Fruit fly (Drosophila melanogaster) whole organism, embryonic: ENCODE measurements around the gene Atx2.
A peak's percentile ranks its signal among the peaks of the same experiment; 100 is the strongest.

Experiments used
- ATbp ChIP-seq: fragments of 200-800 bp; sonication (Bioruptor generic); optimal IDR thresholded peaks from 2 replicates; lab custom pipeline; 2017; ENCODE audit warnings: missing biosample characterization, mild to moderate bottlenecking, missing genetic modification characterization, missing genetic modification reagents
- Atf-2 ChIP-seq: fragments of 200-800 bp; sonication (Bioruptor generic); optimal IDR thresholded peaks from 2 replicates; lab custom pipeline; 2016; ENCODE audit warnings: missing biosample characterization, missing genetic modification characterization
- CG10321 ChIP-seq: fragments of 200-800 bp; sonication (Bioruptor generic); IDR thresholded peaks from 2 replicates; pipeline ENCODE4 v1.3.6; 2022; ENCODE audit warnings: missing biosample characterization, missing genetic modification characterization
- CG10959 ChIP-seq: fragments of 200-800 bp; sonication (Bioruptor generic); IDR thresholded peaks from 2 replicates; pipeline ENCODE4 v1.3.6; 2022; ENCODE audit warnings: missing biosample characterization, missing genetic modification characterization
- CG11456 ChIP-seq: fragments of 200-800 bp; sonication (Bioruptor generic); IDR thresholded peaks from 3 replicates; pipeline ENCODE4 v1.3.6; 2022; ENCODE audit warnings: missing biosample characterization, missing genetic modification characterization
- CG11504 ChIP-seq: fragments of 200-800 bp; sonication (Bioruptor generic); optimal IDR thresholded peaks from 3 replicates; lab custom pipeline; 2019; ENCODE audit warnings: missing biosample characterization, mild to moderate bottlenecking, missing genetic modification characterization, moderate library complexity
- CG12104 ChIP-seq: fragments of 200-800 bp; sonication (Bioruptor generic); optimal IDR thresholded peaks from 3 replicates; lab custom pipeline; 2016; ENCODE audit warnings: missing biosample characterization, missing genetic modification characterization
- CG13287 ChIP-seq: fragments of 200-800 bp; sonication (Bioruptor generic); IDR thresholded peaks from 2 replicates; pipeline ENCODE4 v1.3.6; 2022; ENCODE audit warnings: missing biosample characterization, missing genetic modification characterization; ENCODE audit not compliant: partially characterized antibody
- CG16863 ChIP-seq: fragments of 200-800 bp; sonication (Bioruptor generic); optimal IDR thresholded peaks from 3 replicates; lab custom pipeline; 2016; ENCODE audit warnings: missing biosample characterization, missing genetic modification characterization
- CG2116 ChIP-seq: fragments of 200-800 bp; sonication (Bioruptor generic); optimal IDR thresholded peaks from 3 replicates; lab custom pipeline; 2018; ENCODE audit warnings: missing biosample characterization, mild to moderate bottlenecking, missing genetic modification characterization
- CG2875 ChIP-seq: fragments of 200-800 bp; sonication (Bioruptor generic); optimal IDR thresholded peaks from 2 replicates; lab custom pipeline; 2017; ENCODE audit warnings: missing biosample characterization, mild to moderate bottlenecking, missing genetic modification characterization, missing genetic modification reagents
- CG33557 ChIP-seq: fragments of 200-800 bp; sonication (Bioruptor generic); optimal IDR thresholded peaks from 2 replicates; lab custom pipeline; 2019; ENCODE audit warnings: missing biosample characterization, mild to moderate bottlenecking, missing genetic modification characterization, moderate library complexity
- CG8924 ChIP-seq: fragments of 200-800 bp; optimal IDR thresholded peaks from 3 replicates; lab custom pipeline; 2019; ENCODE audit warnings: missing biosample characterization, mild to moderate bottlenecking, missing genetic modification characterization, moderate library complexity
- CG9609 ChIP-seq: fragments of 200-800 bp; sonication (Bioruptor generic); optimal IDR thresholded peaks from 3 replicates; lab custom pipeline; 2016; ENCODE audit warnings: missing biosample characterization, missing genetic modification characterization
- CG9727 ChIP-seq: fragments of 200-800 bp; sonication (Bioruptor generic); optimal IDR thresholded peaks from 3 replicates; lab custom pipeline; 2017; ENCODE audit warnings: missing biosample characterization, mild to moderate bottlenecking, missing genetic modification characterization
- CHES-1-like ChIP-seq: fragments of 200-800 bp; sonication (Bioruptor generic); optimal IDR thresholded peaks from 2 replicates; lab custom pipeline; 2016; ENCODE audit warnings: missing biosample characterization, missing genetic modification characterization
- Doc2 ChIP-seq: fragments of 200-800 bp; sonication (Bioruptor generic); IDR thresholded peaks from 2 replicates; pipeline ENCODE4 v1.3.6; 2022; ENCODE audit warnings: missing biosample characterization, missing genetic modification characterization
- Drgx ChIP-seq: fragments of 200-800 bp; sonication (Bioruptor generic); IDR thresholded peaks from 2 replicates; pipeline ENCODE4 v1.3.6; 2022; ENCODE audit warnings: missing biosample characterization, missing genetic modification characterization
- GATAe ChIP-seq: fragments of 200-800 bp; sonication (Bioruptor generic); conservative IDR thresholded peaks from 2 replicates; pipeline ENCODE4 v1.3.6; 2022; ENCODE audit warnings: missing biosample characterization, missing genetic modification characterization
- HLH3B ChIP-seq: fragments of 200-800 bp; sonication (Bioruptor generic); IDR thresholded peaks from 2 replicates; pipeline ENCODE4 v1.3.6; 2022; ENCODE audit warnings: missing biosample characterization, missing genetic modification characterization
- HLHmδ ChIP-seq: fragments of 200-800 bp; sonication (Bioruptor generic); optimal IDR thresholded peaks from 2 replicates; lab custom pipeline; 2018; ENCODE audit warnings: missing biosample characterization, mild to moderate bottlenecking, missing genetic modification characterization, moderate library complexity
- Hmr ChIP-seq: fragments of 200-800 bp; sonication (Bioruptor generic); optimal IDR thresholded peaks from 3 replicates; lab custom pipeline; 2017; ENCODE audit warnings: mild to moderate bottlenecking, missing biosample characterization, missing genetic modification reagents, missing genetic modification characterization
- Lpt ChIP-seq: fragments of >200 bp; optimal IDR thresholded peaks from 2 replicates; lab custom pipeline; 2018; ENCODE audit warnings: missing biosample characterization, missing genetic modification characterization
- Meics ChIP-seq: fragments of 200-800 bp; sonication (Bioruptor generic); optimal IDR thresholded peaks from 2 replicates; lab custom pipeline; 2017; ENCODE audit warnings: missing biosample characterization, mild to moderate bottlenecking, missing genetic modification characterization
- Mes4 ChIP-seq: fragments of 200-800 bp; sonication (Bioruptor generic); optimal IDR thresholded peaks from 2 replicates; lab custom pipeline; 2016; ENCODE audit warnings: missing biosample characterization, missing genetic modification characterization
- PHDP ChIP-seq: fragments of 200-800 bp; sonication (Bioruptor generic); optimal IDR thresholded peaks from 3 replicates; lab custom pipeline; 2018; ENCODE audit warnings: missing biosample characterization, mild to moderate bottlenecking, missing genetic modification characterization, moderate library complexity
- Trl ChIP-seq, 3 experiments: fragments of >200 bp in 2 of 3; fragments of 200-800 bp in 1 of 3; sonication (Bioruptor generic) in 1 of 3; optimal IDR thresholded peaks; 2 replicates in 1 of 3; 3 replicates in 2 of 3; lab custom pipeline; 2016 to 2017; ENCODE audit warnings: missing biosample characterization in 1 of 3, missing genetic modification characterization in 1 of 3
- az2 ChIP-seq: fragments of 200-800 bp; sonication (Bioruptor generic); optimal IDR thresholded peaks from 3 replicates; lab custom pipeline; 2016; ENCODE audit warnings: missing biosample characterization, missing genetic modification characterization
- bbx ChIP-seq: fragments of 200-800 bp; sonication (Bioruptor generic); IDR thresholded peaks from 2 replicates; pipeline ENCODE4 v1.3.6; 2022; ENCODE audit warnings: missing biosample characterization, missing genetic modification characterization; ENCODE audit not compliant: partially characterized antibody
- br ChIP-seq: fragments of >200 bp; optimal IDR thresholded peaks from 2 replicates; lab custom pipeline; 2017
- caup ChIP-seq: fragments of 200-800 bp; sonication (Bioruptor generic); optimal IDR thresholded peaks from 3 replicates; lab custom pipeline; 2017; ENCODE audit warnings: missing biosample characterization, mild to moderate bottlenecking, missing genetic modification characterization, moderate library complexity; ENCODE audit not compliant: severe bottlenecking
- crol ChIP-seq: fragments of 200-800 bp; sonication (Bioruptor generic); IDR thresholded peaks from 2 replicates; pipeline ENCODE4 v1.3.6; 2022; ENCODE audit warnings: missing biosample characterization, missing genetic modification characterization
- cwo ChIP-seq: fragments of 200-800 bp; sonication (Bioruptor generic); optimal IDR thresholded peaks from 3 replicates; lab custom pipeline; 2017; ENCODE audit warnings: missing biosample characterization, missing genetic modification characterization, mild to moderate bottlenecking, moderate library complexity, missing genetic modification reagents
- dpn ChIP-seq, 2 experiments: fragments of 200-800 bp; sonication (Bioruptor generic); optimal IDR thresholded peaks; 3 replicates each; lab custom pipeline; 2016; ENCODE audit warnings: missing biosample characterization in 2 of 2, missing genetic modification characterization in 2 of 2
- emc ChIP-seq: fragments of 200-800 bp; sonication (Bioruptor generic); optimal IDR thresholded peaks from 2 replicates; lab custom pipeline; 2016; ENCODE audit warnings: missing biosample characterization, missing genetic modification characterization
- eyg ChIP-seq: fragments of 200-800 bp; sonication (Bioruptor generic); optimal IDR thresholded peaks from 3 replicates; lab custom pipeline; 2016; ENCODE audit warnings: missing biosample characterization, missing genetic modification characterization
- gcm2 ChIP-seq: fragments of 200-800 bp; sonication (Bioruptor generic); optimal IDR thresholded peaks from 2 replicates; lab custom pipeline; 2016; ENCODE audit warnings: missing biosample characterization, missing genetic modification characterization
- grn ChIP-seq: fragments of 200-800 bp; sonication (Bioruptor generic); optimal IDR thresholded peaks from 3 replicates; lab custom pipeline; 2017; ENCODE audit warnings: missing biosample characterization, missing genetic modification characterization
- gro ChIP-seq: fragments of 200-800 bp; sonication (Bioruptor generic); optimal IDR thresholded peaks from 2 replicates; lab custom pipeline; 2016; ENCODE audit warnings: missing biosample characterization, missing genetic modification characterization
- hb ChIP-seq: fragments of 200-800 bp; sonication (Bioruptor generic); IDR thresholded peaks from 3 replicates; pipeline ENCODE4 v1.3.6; 2022; ENCODE audit warnings: missing biosample characterization, missing genetic modification characterization; ENCODE audit not compliant: partially characterized antibody
- her ChIP-seq: fragments of 200-800 bp; sonication (Bioruptor generic); optimal IDR thresholded peaks from 2 replicates; lab custom pipeline; 2016; ENCODE audit warnings: missing biosample characterization, missing genetic modification characterization
- insv ChIP-seq, 2 experiments: fragments of 200-800 bp; sonication (Bioruptor generic); optimal IDR thresholded peaks; 3 replicates each; lab custom pipeline; 2016 to 2018; ENCODE audit warnings: missing biosample characterization in 2 of 2, missing genetic modification characterization in 2 of 2
- kni ChIP-seq: fragments of 200-800 bp; sonication (Bioruptor generic); optimal IDR thresholded peaks from 3 replicates; lab custom pipeline; 2017; ENCODE audit warnings: mild to moderate bottlenecking, missing biosample characterization, missing genetic modification reagents, missing genetic modification characterization
- luna ChIP-seq: fragments of 200-800 bp; sonication (Bioruptor generic); optimal IDR thresholded peaks from 2 replicates; lab custom pipeline; 2016; ENCODE audit warnings: missing biosample characterization, missing genetic modification characterization
- onecut ChIP-seq: fragments of 200-800 bp; sonication (Bioruptor generic); IDR thresholded peaks from 2 replicates; pipeline ENCODE4 v1.3.6; 2022; ENCODE audit warnings: missing biosample characterization, missing genetic modification characterization
- slbo ChIP-seq: fragments of 200-800 bp; sonication (Bioruptor generic); IDR thresholded peaks from 2 replicates; pipeline ENCODE4 v1.3.6; 2022; ENCODE audit warnings: missing biosample characterization, missing genetic modification characterization
- sob ChIP-seq: fragments of 200-800 bp; sonication (Bioruptor generic); IDR thresholded peaks from 2 replicates; pipeline ENCODE4 v1.3.6; 2022; ENCODE audit warnings: missing biosample characterization, missing genetic modification characterization
- sqz ChIP-seq: fragments of 200-800 bp; sonication (Bioruptor generic); optimal IDR thresholded peaks from 3 replicates; lab custom pipeline; 2018; ENCODE audit warnings: missing biosample characterization, mild to moderate bottlenecking, missing genetic modification characterization
- tll ChIP-seq, 2 experiments: fragments of 200-800 bp in 1 of 2; fragments of >200 bp in 1 of 2; sonication (Bioruptor generic) in 1 of 2; optimal IDR thresholded peaks; 2 replicates each; lab custom pipeline; 2017 to 2019; ENCODE audit warnings: missing biosample characterization in 2 of 2, missing genetic modification characterization in 2 of 2, mild to moderate bottlenecking in 1 of 2, moderate library complexity in 1 of 2
- wor ChIP-seq: fragments of 200-800 bp; sonication (Bioruptor generic); IDR thresholded peaks from 2 replicates; pipeline ENCODE4 v1.3.6; 2022; ENCODE audit warnings: missing biosample characterization, missing genetic modification characterization

Atx2 gene

dm6 chr3R:15420375-15420931 lies 12.2 kb downstream of the Atx2 start (continued):
- TF ChIP-seq Lpt (peak; percentile 66), sob (GFP tag; lab: Robert Waterston, UW) (no peak), Doc2 (GFP tag; lab: Robert Waterston, UW) (no peak), CG12104 (no peak), az2 (GFP tag; lab: Kevin White, UChicago) (no peak), her (GFP tag; lab: Kevin White, UChicago) (no peak), CG11456 (GFP tag; lab: Robert Waterston, UW) (0 out of 3 replicates have a peak, but pooled peaks have one; percentile 28), eyg (GFP tag; lab: Kevin White, UChicago) (no peak), CG10959 (GFP tag; lab: Robert Waterston, UW) (no peak), cwo (no peak), Drgx (no peak), HLHmδ (GFP tag; lab: Kevin White, UChicago) (no peak), sqz (GFP tag; lab: Kevin White, UChicago) (peak; percentile 82), CG9727 (no peak), ATbp (GFP tag; lab: Kevin White, UChicago) (no peak), CG10321 (no peak), dpn (GFP tag; optimal IDR thresholded peaks at IDR 0.05; lab: Kevin White, UChicago) (no peak), CG9609 (no peak), br (no peak), PHDP (no peak), CHES-1-like (GFP tag; lab: Kevin White, UChicago) (no peak), onecut (GFP tag; lab: Robert Waterston, UW) (0 out of 2 replicates have a peak, but pooled peaks have one; percentile 21), CG2875 (GFP tag; lab: Kevin White, UChicago) (no peak), kni (GFP tag; lab: Kevin White, UChicago) (peak; percentile 78), CG8924 (tag; lab: Kevin White, UChicago) (no peak), Meics (GFP tag; lab: Kevin White, UChicago) (no peak), caup (no peak), emc (no peak), gro (GFP tag; lab: Kevin White, UChicago) (no peak), tll (GFP tag; optimal IDR thresholded peaks at IDR 0.05; lab: Kevin White, UChicago) (peak in 1 of 2 experiments; percentile 60), GATAe (GFP tag; lab: Robert Waterston, UW) (no peak), slbo (no peak), Mes4 (no peak), gcm2 (GFP tag; lab: Kevin White, UChicago) (no peak), bbx (GFP tag; lab: Robert Waterston, UW) (0 out of 2 replicates have a peak, but pooled peaks have one; percentile 39), Hmr (GFP tag; lab: Kevin White, UChicago) (no peak), HLH3B (GFP tag; lab: Robert Waterston, UW) (no peak), grn (GFP tag; lab: Kevin White, UChicago) (no peak), CG33557 (GFP tag; lab: Kevin White, UChicago) (peak; percentile 4), luna (GFP tag; lab: Kevin White, UChicago) (no peak), CG11504 (tag; lab: Kevin White, UChicago) (no peak), CG2116 (GFP tag; lab: Kevin White, UChicago) (no peak), crol (peak; percentile 43; the same call in 1 of the 2 replicates), CG16863 (GFP tag; lab: Kevin White, UChicago) (no peak), insv (GFP tag; optimal IDR thresholded peaks at IDR 0.05; lab: Kevin White, UChicago) (no peak), Trl (optimal IDR thresholded peaks at IDR 0.05; lab: Kevin White, UChicago) (peak; percentile 87 to 97), Trl (GFP tag; optimal IDR thresholded peaks at IDR 0.05; lab: Kevin White, UChicago) (peak; percentile 41), Atf-2 (GFP tag; lab: Kevin White, UChicago) (no peak), wor (no peak), hb (GFP tag; lab: Robert Waterston, UW) (no peak), CG13287 (GFP tag; lab: Robert Waterston, UW) (0 out of 2 replicates have a peak, but pooled peaks have one; percentile 17)
